Worm (Caenorhabditis elegans) whole organism, L2 larva: ENCODE data around the gene ace-4.

Experiments
- C34F6.9 ChIP-seq: fragments of 150-350 bp; optimal IDR thresholded peaks from 2 replicates; lab custom pipeline; 2014; ENCODE audit warnings: missing biosample characterization, missing genetic modification characterization
- F13H6.1 ChIP-seq: sonication (generic microtip); optimal IDR thresholded peaks from 2 replicates; lab custom pipeline; 2016; ENCODE audit warnings: missing genetic modification characterization, missing compliant biosample characterization
- alr-1 ChIP-seq: fragments of 150-350 bp; optimal IDR thresholded peaks from 2 replicates; lab custom pipeline; 2014; ENCODE audit warnings: missing biosample characterization, missing genetic modification characterization
- aly-2 ChIP-seq: fragments of 150-350 bp; optimal IDR thresholded peaks from 2 replicates; lab custom pipeline; 2014; ENCODE audit warnings: missing biosample characterization, missing genetic modification characterization
- ama-1 ChIP-seq: fragments of 150-350 bp; optimal IDR thresholded peaks from 2 replicates; lab custom pipeline; 2018; ENCODE audit warnings: inconsistent platforms
- blmp-1 ChIP-seq: sonication (generic microtip); optimal IDR thresholded peaks from 2 replicates; lab custom pipeline; 2017; ENCODE audit warnings: missing genetic modification characterization, mild to moderate bottlenecking, missing compliant biosample characterization, antibody characterized with exemption, moderate library complexity; ENCODE audit not compliant: insufficient read depth
- crh-2 ChIP-seq: sonication (generic microtip); optimal IDR thresholded peaks from 2 replicates; lab custom pipeline; 2017; ENCODE audit warnings: missing biosample characterization, missing genetic modification characterization
- egl-27 ChIP-seq: sonication (generic microtip); optimal IDR thresholded peaks from 3 replicates; lab custom pipeline; 2017; ENCODE audit warnings: missing biosample characterization, missing genetic modification reagents, missing genetic modification characterization
- elt-3 ChIP-seq: sonication (generic microtip); optimal IDR thresholded peaks from 2 replicates; lab custom pipeline; 2017; ENCODE audit warnings: missing biosample characterization, missing genetic modification characterization
- fos-1 ChIP-seq: fragments of 150-350 bp; optimal IDR thresholded peaks from 2 replicates; lab custom pipeline; 2014; ENCODE audit warnings: missing biosample characterization, missing genetic modification characterization
- gmeb-1 ChIP-seq: fragments of 150-350 bp; optimal IDR thresholded peaks from 2 replicates; lab custom pipeline; 2014; ENCODE audit warnings: missing biosample characterization, missing genetic modification characterization
- lin-11 ChIP-seq: fragments of 150-350 bp; sonication (generic microtip); optimal IDR thresholded peaks from 2 replicates; lab custom pipeline; 2014; ENCODE audit warnings: missing biosample characterization, missing genetic modification characterization, inconsistent platforms, mixed read lengths
- lin-13 ChIP-seq: fragments of 150-350 bp; optimal IDR thresholded peaks from 2 replicates; lab custom pipeline; 2014; ENCODE audit warnings: missing biosample characterization, missing genetic modification reagents, missing genetic modification characterization
- lin-39 ChIP-seq: fragments of 150-350 bp; optimal IDR thresholded peaks from 2 replicates; lab custom pipeline; 2014; ENCODE audit warnings: missing biosample characterization, missing genetic modification reagents, missing genetic modification characterization
- lsy-2 ChIP-seq, 2 experiments: fragments of 150-350 bp in 1 of 2; sonication (generic microtip) in 1 of 2; optimal IDR thresholded peaks; 2 replicates each; lab custom pipeline; 2014 to 2017; ENCODE audit warnings: missing biosample characterization in 2 of 2, missing genetic modification characterization in 2 of 2
- mab-5 ChIP-seq: fragments of 150-350 bp; optimal IDR thresholded peaks from 2 replicates; lab custom pipeline; 2014; ENCODE audit warnings: missing biosample characterization, missing genetic modification characterization
- mdl-1 ChIP-seq, 2 experiments: fragments of 150-350 bp in 1 of 2; sonication (generic microtip) in 1 of 2; optimal IDR thresholded peaks; 2 replicates each; lab custom pipeline; 2017; ENCODE audit warnings: missing biosample characterization in 2 of 2, missing genetic modification characterization in 2 of 2
- nhr-10 ChIP-seq: sonication (generic microtip); optimal IDR thresholded peaks from 2 replicates; lab custom pipeline; 2017; ENCODE audit warnings: missing biosample characterization, missing genetic modification characterization
- nhr-11 ChIP-seq: fragments of 150-350 bp; optimal IDR thresholded peaks from 2 replicates; lab custom pipeline; 2014; ENCODE audit warnings: missing biosample characterization, missing genetic modification characterization
- nhr-12 ChIP-seq: fragments of 150-350 bp; optimal IDR thresholded peaks from 2 replicates; lab custom pipeline; 2014; ENCODE audit warnings: missing biosample characterization, missing genetic modification characterization
- nhr-129 ChIP-seq: fragments of 150-350 bp; optimal IDR thresholded peaks from 2 replicates; lab custom pipeline; 2014; ENCODE audit warnings: missing biosample characterization, missing genetic modification characterization
- nhr-21 ChIP-seq: fragments of 150-350 bp; optimal IDR thresholded peaks from 2 replicates; lab custom pipeline; 2014; ENCODE audit warnings: missing biosample characterization, missing genetic modification characterization
- nhr-25 ChIP-seq: fragments of 150-350 bp; sonication (generic microtip); optimal IDR thresholded peaks from 3 replicates; lab custom pipeline; 2014; ENCODE audit warnings: missing biosample characterization, missing genetic modification characterization
- nhr-6 ChIP-seq: fragments of 150-350 bp; optimal IDR thresholded peaks from 2 replicates; lab custom pipeline; 2014; ENCODE audit warnings: missing biosample characterization, missing genetic modification characterization
- sma-3 ChIP-seq: sonication (generic microtip); optimal IDR thresholded peaks from 2 replicates; lab custom pipeline; 2016; ENCODE audit warnings: missing genetic modification reagents, missing genetic modification characterization, missing compliant biosample characterization
- sma-9 ChIP-seq, 2 experiments: fragments of 150-350 bp in 1 of 2; sonication (generic microtip) in 1 of 2; optimal IDR thresholded peaks; 2 replicates each; lab custom pipeline; 2014 to 2016; ENCODE audit warnings: missing genetic modification characterization in 2 of 2, mild to moderate bottlenecking in 1 of 2, missing biosample characterization in 1 of 2, missing compliant biosample characterization in 1 of 2, missing genetic modification reagents in 1 of 2, moderate library complexity in 1 of 2
- snpc-4 ChIP-seq: fragments of 150-350 bp; optimal IDR thresholded peaks from 2 replicates; lab custom pipeline; 2014; ENCODE audit warnings: missing biosample characterization, missing genetic modification characterization
- unc-39 ChIP-seq: fragments of 150-350 bp; optimal IDR thresholded peaks from 2 replicates; lab custom pipeline; 2014; ENCODE audit warnings: missing biosample characterization, missing genetic modification characterization
- unc-55 ChIP-seq: fragments of 150-350 bp; sonication (generic microtip); optimal IDR thresholded peaks from 3 replicates; lab custom pipeline; 2014; ENCODE audit warnings: missing biosample characterization, missing genetic modification reagents, missing genetic modification characterization
- ztf-4 ChIP-seq: fragments of 150-350 bp; optimal IDR thresholded peaks from 2 replicates; lab custom pipeline; 2014; ENCODE audit warnings: missing biosample characterization, missing genetic modification characterization

The ace-4 gene

DNA sequence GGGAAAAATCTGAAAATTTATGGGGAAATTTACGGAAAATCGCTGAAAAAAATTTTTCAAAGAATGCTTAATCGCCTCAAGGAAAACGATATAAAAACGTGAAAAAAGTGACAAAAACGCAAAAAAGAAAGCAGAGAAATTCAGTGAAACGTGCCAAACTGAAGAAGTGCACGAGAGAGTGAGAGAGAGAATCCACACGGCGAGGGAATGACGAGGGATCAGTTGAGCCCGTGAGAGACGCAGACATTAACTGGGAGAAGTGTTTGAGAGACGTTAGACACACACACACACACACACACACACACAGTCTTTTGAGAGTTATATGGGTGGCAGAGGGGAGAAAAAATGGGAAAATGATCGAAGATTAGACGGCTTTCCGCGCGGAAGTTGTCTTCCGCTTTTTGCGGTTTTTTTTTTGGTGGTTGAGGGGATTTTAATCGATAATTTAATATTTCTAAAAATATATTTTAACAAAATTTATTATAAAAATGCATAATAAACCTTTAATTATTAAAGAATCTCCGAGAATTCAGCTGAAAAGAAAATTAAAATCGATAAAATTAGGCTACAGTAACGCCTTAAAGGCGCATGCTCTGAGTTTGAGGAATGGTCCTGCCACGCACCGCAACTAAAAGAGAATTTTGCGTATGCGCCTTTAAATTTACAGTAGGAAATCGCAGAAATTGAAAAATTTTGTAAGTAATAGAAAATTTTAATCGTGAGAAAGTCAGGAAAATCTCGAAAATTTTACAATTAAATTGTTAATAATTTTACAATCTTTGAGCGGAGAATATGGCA lies 46.8 kb downstream of the ace-4 start (continued):
- TF ChIP-seq nhr-129 (tag; lab: Kevin White, UChicago) (peak; percentile 78), ama-1 (peak; percentile 69), unc-55 (GFP tag; lab: Kevin White, UChicago) (peak; percentile 73), mdl-1 (tag; optimal IDR thresholded peaks at IDR 0.05; lab: Kevin White, UChicago) (peak; percentile 47), nhr-6 (tag; lab: Kevin White, UChicago) (no peak), lin-13 (peak; percentile 56), fos-1 (tag; lab: Kevin White, UChicago) (peak; percentile 61), crh-2 (peak; percentile 77), nhr-21 (peak; percentile 13)

DNA sequence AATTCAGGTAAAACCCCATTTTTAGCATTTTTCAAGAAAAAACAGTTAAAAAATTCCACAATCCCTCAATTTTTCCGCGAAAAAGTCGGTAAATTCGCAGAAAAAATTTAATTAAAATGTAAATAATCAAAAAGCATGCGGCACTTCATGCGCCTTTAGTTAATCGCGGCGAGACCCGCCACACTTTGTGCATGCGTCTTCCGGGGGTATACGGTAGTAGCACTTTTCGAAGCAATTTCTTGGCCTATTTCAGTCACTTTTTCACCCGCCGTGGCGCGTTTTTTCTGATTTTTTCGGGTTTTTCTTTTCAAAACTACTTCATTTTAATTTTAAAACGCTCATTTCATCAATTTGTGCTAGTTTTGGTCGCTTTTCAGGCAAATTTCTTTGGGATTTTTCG lies 49.4 kb downstream of the ace-4 start:
- TF ChIP-seq blmp-1 (tag; lab: Kevin White, UChicago) (no peak), lin-39 (tag; lab: Kevin White, UChicago) (no peak), nhr-11 (tag; lab: Kevin White, UChicago) (no peak)

- no peak for TF ChIP-seq nhr-10 (tag; lab: Kevin White, UChicago)
- TF ChIP-seq blmp-1 (tag; lab: Kevin White, UChicago) = peak; percentile 35
- peak; percentile 86 for TF ChIP-seq nhr-25 (tag; lab: Kevin White, UChicago)
- peak; percentile 51 for TF ChIP-seq nhr-129 (tag; lab: Kevin White, UChicago)
- TF ChIP-seq sma-3 = peak; percentile 60
- TF ChIP-seq crh-2 = peak; percentile 9
- TF ChIP-seq ama-1 = no peak
- TF ChIP-seq F13H6.1 (tag; lab: Kevin White, UChicago) = peak; percentile 12
- TF ChIP-seq gmeb-1 (tag; lab: Kevin White, UChicago) = peak; percentile 36
- no peak for TF ChIP-seq sma-9 (GFP tag; optimal IDR thresholded peaks at IDR 0.05; lab: Kevin White, UChicago)
- TF ChIP-seq sma-9 (tag; optimal IDR thresholded peaks at IDR 0.05; lab: Kevin White, UChicago) = no peak
- TF ChIP-seq fos-1 (tag; lab: Kevin White, UChicago) = peak; percentile 66
Measured at ce11 chrII:14247748-14248502, 50.1 kb downstream of the ace-4 start.

- TF ChIP-seq fos-1 (tag; lab: Kevin White, UChicago) = peak; percentile 48
- TF ChIP-seq snpc-4 (tag; lab: Kevin White, UChicago) = no peak
- peak; percentile 20 for TF ChIP-seq gmeb-1 (tag; lab: Kevin White, UChicago)
- peak; percentile 39 for TF ChIP-seq ztf-4 (tag; lab: Kevin White, UChicago)
- no peak for TF ChIP-seq lin-11 (tag; lab: Kevin White, UChicago)
- peak; percentile 51 for TF ChIP-seq F13H6.1 (tag; lab: Kevin White, UChicago)
- TF ChIP-seq sma-9 (GFP tag; optimal IDR thresholded peaks at IDR 0.05; lab: Kevin White, UChicago) = peak; percentile 56
- TF ChIP-seq sma-9 (tag; optimal IDR thresholded peaks at IDR 0.05; lab: Kevin White, UChicago) = no peak
- peak; percentile 53 to 60 for TF ChIP-seq mdl-1 (tag; optimal IDR thresholded peaks at IDR 0.05; lab: Kevin White, UChicago)
- TF ChIP-seq egl-27 (tag; lab: Kevin White, UChicago) = peak; percentile 14
- no peak for TF ChIP-seq unc-39 (tag; lab: Kevin White, UChicago)
- no peak for TF ChIP-seq nhr-6 (tag; lab: Kevin White, UChicago)
- TF ChIP-seq C34F6.9 = peak; percentile 43
- TF ChIP-seq mab-5 (tag; lab: Kevin White, UChicago) = peak; percentile 31
- TF ChIP-seq elt-3 = no peak
- no peak for TF ChIP-seq ama-1
- peak in 1 of 2 experiments; percentile 8 for TF ChIP-seq lsy-2 (tag; optimal IDR thresholded peaks at IDR 0.05; lab: Kevin White, UChicago)
- peak; percentile 79 for TF ChIP-seq nhr-129 (tag; lab: Kevin White, UChicago)
- peak; percentile 19 for TF ChIP-seq sma-3
- peak; percentile 57 for TF ChIP-seq crh-2
- TF ChIP-seq nhr-25 (tag; lab: Kevin White, UChicago) = peak; percentile 37
- TF ChIP-seq nhr-12 (tag; lab: Kevin White, UChicago) = no peak
- TF ChIP-seq aly-2 (tag; lab: Kevin White, UChicago) = no peak
- TF ChIP-seq alr-1 = no peak
- TF ChIP-seq lin-13 = peak; percentile 14
- TF ChIP-seq unc-55 (GFP tag; lab: Kevin White, UChicago) = peak; percentile 25
Measured at ce11 chrII:14249489-14249888, 51.6 kb downstream of the ace-4 start.
